Fruit fly (Drosophila melanogaster): Measurements from ENCODE around the gene Cp15.
A peak's percentile ranks its signal among the peaks of the same experiment; 100 is the strongest.

Gene Cp15

DNA sequence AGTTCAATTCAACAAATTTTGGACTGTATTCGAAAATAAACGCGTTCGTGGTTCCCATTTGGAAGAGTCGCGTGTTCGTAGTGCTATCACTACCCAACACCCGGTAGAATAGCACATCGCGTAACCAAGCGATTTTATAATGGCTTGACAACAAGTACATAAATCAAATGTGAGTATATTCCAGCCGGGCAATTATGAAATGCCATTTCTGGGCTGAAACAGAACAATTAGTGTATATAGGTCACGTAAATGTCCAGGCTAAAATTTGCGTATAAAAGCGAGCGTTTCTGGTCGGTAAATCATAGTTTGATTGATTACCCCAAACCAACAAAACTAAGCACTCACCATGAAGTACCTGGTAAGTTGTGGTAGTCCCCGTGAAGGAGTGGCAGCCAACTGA, at the start of gene Cp15:
Gene Cp15, plus strand, starts transcription at position 301 of the 400 bp plus-strand sequence.
- TF ChIP-seq brk (GFP tag; optimal IDR thresholded peaks at IDR 0.05): no peak
- no peak for TF ChIP-seq Vsx2 (GFP tag; optimal IDR thresholded peaks at IDR 0.05; ENCODE audit: partially characterized antibody)
- no peak for TF ChIP-seq woc (GFP tag; optimal IDR thresholded peaks at IDR 0.05)
- no peak for TF ChIP-seq Myc (optimal IDR thresholded peaks at IDR 0.05)
- no peak for TF ChIP-seq dl (GFP tag; optimal IDR thresholded peaks at IDR 0.05; ENCODE audit: insufficient read depth in 1 of 2, partially characterized antibody in 2 of 2)
- TF ChIP-seq CrebA (GFP tag; optimal IDR thresholded peaks at IDR 0.05; ENCODE audit: borderline replicate concordance): no peak
- no peak for TF ChIP-seq Hnf4 (GFP tag; optimal IDR thresholded peaks at IDR 0.05)
- no peak for TF ChIP-seq sage (GFP tag; optimal IDR thresholded peaks at IDR 0.05)
- no peak for TF ChIP-seq ey (GFP tag; optimal IDR thresholded peaks at IDR 0.05)
- no peak for TF ChIP-seq Dif (GFP tag; optimal IDR thresholded peaks at IDR 0.05; ENCODE audit: partially characterized antibody)
- no peak for TF ChIP-seq Hr78 (GFP tag; optimal IDR thresholded peaks at IDR 0.05)
- no peak for TF ChIP-seq Rel (GFP tag; optimal IDR thresholded peaks at IDR 0.05)
- TF ChIP-seq Rel (tag; optimal IDR thresholded peaks at IDR 0.05): no peak
- no peak for TF ChIP-seq rgr (GFP tag; optimal IDR thresholded peaks at IDR 0.05)
- TF ChIP-seq Jra (GFP tag; optimal IDR thresholded peaks at IDR 0.05): no peak
- TF ChIP-seq OdsH (GFP tag; optimal IDR thresholded peaks at IDR 0.05): no peak

DNA sequence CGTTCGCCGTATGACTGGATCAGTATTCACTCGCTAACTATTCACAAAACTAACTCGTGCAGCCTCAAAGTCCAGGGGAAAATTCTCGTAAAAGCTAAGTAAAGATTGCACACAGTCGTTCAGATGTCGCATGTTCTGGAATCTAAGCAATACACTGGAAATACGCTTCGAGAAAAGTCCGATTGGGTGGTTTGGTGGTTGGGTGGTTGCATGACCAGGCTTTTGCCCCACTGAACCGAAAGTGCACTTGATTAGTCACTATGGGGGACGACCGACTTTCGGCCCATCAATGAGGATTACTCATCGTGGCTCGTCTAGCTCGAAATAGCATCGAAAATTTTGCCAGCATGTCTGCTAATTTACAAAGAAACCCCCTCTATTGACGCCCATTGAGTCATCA, 47.9 kb upstream of the Cp15 start:
- TF ChIP-seq CrebA (GFP tag; optimal IDR thresholded peaks at IDR 0.05; ENCODE audit: borderline replicate concordance): no peak
- TF ChIP-seq dsf (GFP tag; optimal IDR thresholded peaks at IDR 0.05; ENCODE audit: borderline replicate concordance): no peak
- no peak for TF ChIP-seq sv (GFP tag; optimal IDR thresholded peaks at IDR 0.05)
- no peak for TF ChIP-seq CG32264 (GFP tag; optimal IDR thresholded peaks at IDR 0.05)
- no peak for TF ChIP-seq fru (GFP tag; optimal IDR thresholded peaks at IDR 0.05)
- TF ChIP-seq sage (GFP tag; optimal IDR thresholded peaks at IDR 0.05): no peak
- TF ChIP-seq Mio (GFP tag; optimal IDR thresholded peaks at IDR 0.05): no peak
- TF ChIP-seq Abd-B (GFP tag; optimal IDR thresholded peaks at IDR 0.05): no peak
- no peak for TF ChIP-seq jim (GFP tag; optimal IDR thresholded peaks at IDR 0.05)
- TF ChIP-seq dmrt93B (GFP tag; optimal IDR thresholded peaks at IDR 0.05): no peak
- TF ChIP-seq Dfd (GFP tag; optimal IDR thresholded peaks at IDR 0.05): no peak
- no peak for TF ChIP-seq N (GFP tag; optimal IDR thresholded peaks at IDR 0.05)
- TF ChIP-seq foxo (GFP tag; optimal IDR thresholded peaks at IDR 0.05): no peak
- no peak for TF ChIP-seq Myc (optimal IDR thresholded peaks at IDR 0.05)
- TF ChIP-seq Sp1 (GFP tag; optimal IDR thresholded peaks at IDR 0.05): no peak
- no peak for TF ChIP-seq pan (optimal IDR thresholded peaks at IDR 0.05)
- TF ChIP-seq br (GFP tag; optimal IDR thresholded peaks at IDR 0.05): no peak

DNA sequence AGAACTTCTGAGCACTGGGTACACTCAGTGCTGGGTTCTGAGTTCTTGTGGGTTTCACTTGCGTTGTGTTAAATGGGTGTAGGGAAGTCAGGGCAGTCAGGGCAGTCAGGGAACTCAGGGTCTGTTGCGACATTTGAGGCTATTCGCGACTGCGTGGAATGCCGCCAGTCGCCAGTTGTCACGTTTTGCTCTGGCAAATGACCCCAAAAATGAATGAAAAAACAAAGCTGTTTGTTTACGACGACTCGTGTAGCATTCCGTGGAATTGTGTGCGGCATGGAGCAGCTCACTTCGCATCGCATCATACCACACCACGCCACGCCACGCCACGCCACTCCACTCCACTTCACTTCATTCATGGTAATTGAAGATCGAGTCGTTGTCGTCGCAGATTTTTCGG, 47.0 kb upstream of the Cp15 start:
- TF ChIP-seq h (GFP tag; optimal IDR thresholded peaks at IDR 0.05) (peak; percentile 55), Rel (GFP tag; optimal IDR thresholded peaks at IDR 0.05) (no peak), Rel (tag; optimal IDR thresholded peaks at IDR 0.05) (peak; percentile 27), foxo (GFP tag; optimal IDR thresholded peaks at IDR 0.05) (peak in 1 of 2 experiments; percentile 18), br (GFP tag; optimal IDR thresholded peaks at IDR 0.05) (no peak)

DNA sequence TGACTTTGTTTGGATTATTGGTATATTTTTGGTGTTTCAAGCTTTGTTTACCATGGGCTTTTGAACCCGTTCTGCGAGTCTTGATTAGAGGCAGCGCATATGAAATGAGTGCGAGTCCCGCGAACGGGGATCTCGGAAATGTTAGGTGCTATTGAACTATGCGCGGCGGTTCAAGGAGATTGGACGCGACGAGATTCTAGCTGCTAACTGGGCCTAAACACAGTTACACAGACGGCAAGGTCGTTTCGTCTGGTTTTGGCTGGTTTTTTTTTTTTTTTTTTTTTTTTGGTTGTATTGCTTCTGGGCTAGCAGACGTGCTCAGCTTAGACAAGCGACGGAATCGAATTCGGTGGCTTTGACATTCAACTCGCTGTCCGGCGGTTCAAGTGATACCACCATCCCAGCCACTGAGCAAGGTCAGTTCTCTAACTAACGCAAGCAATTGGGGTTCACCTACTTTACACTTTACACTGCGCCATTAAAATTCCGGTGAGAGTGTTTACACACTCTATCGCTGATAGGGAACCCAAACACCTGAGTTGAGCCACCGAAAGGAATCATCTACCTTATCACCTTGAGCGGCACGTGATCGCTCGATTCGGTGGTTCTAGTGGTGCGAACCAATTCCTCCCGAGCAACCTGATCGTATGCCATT, 46.3 kb upstream of the Cp15 start:
- TF ChIP-seq dsf (GFP tag; optimal IDR thresholded peaks at IDR 0.05; ENCODE audit: borderline replicate concordance): no peak
- no peak for TF ChIP-seq Rel (GFP tag; optimal IDR thresholded peaks at IDR 0.05)
- TF ChIP-seq Rel (tag; optimal IDR thresholded peaks at IDR 0.05): peak; percentile 54

DNA sequence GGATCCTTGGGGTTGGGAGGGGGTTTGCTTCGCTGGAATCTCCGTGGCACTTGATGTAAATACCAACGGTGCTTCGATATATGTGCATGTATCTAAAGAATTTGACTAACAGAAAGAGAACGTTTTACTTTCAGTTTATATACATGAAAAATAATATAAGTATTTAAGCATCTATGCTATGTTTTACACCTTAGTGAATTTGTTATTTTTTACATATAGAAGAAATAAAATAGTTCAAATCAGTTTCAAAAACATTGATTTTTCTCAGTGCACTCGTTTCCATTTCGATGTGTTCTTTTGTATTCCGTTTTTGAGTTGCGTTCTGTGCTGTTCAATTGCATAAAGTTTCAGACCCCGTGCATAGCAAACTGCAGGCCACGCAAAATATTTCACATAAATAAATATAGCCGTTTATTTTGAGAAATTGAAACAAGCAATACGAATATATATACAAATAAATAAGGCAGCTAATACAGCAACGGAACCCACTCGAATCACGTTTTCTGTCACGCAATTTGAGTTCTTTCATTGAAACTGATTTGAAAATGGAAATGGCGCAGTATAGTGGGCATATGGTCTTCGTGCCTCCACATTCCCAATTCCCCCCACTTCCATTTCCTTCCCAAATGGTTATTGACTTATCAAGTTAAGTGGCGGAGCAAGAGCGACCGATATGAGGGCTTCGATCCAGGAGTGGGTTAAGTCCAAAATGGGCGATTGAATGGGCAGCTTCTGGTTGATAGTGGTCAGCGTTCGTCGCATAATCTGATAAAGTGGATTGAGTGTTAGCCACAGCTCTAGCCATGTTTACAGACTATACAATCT, 45.5 kb upstream of the Cp15 start:
- peak in 1 of 2 experiments; percentile 8 for TF ChIP-seq foxo (GFP tag; optimal IDR thresholded peaks at IDR 0.05)
- TF ChIP-seq fru (GFP tag; optimal IDR thresholded peaks at IDR 0.05): no peak
- TF ChIP-seq Rel (GFP tag; optimal IDR thresholded peaks at IDR 0.05): no peak
- peak; percentile 73 for TF ChIP-seq Rel (tag; optimal IDR thresholded peaks at IDR 0.05)
- TF ChIP-seq Vsx2 (GFP tag; optimal IDR thresholded peaks at IDR 0.05; ENCODE audit: partially characterized antibody): no peak
- peak; percentile 89 for TF ChIP-seq h (GFP tag; optimal IDR thresholded peaks at IDR 0.05)
- peak; percentile 15 for TF ChIP-seq psq (GFP tag; optimal IDR thresholded peaks at IDR 0.05)
- peak; percentile 19 for TF ChIP-seq Hnf4 (GFP tag; optimal IDR thresholded peaks at IDR 0.05)

All from whole organism, wandering third instar larva.